Worm (Caenorhabditis elegans) whole organism, L4/young adult: ENCODE results near the gene F21D12.2.

ENCODE experiments used
- dao-5 ChIP-seq: sonication (generic microtip); optimal IDR thresholded peaks from 2 replicates; lab custom pipeline; 2016; ENCODE audit warnings: missing genotype, missing genetic modification characterization, moderate library complexity, missing compliant biosample characterization
- him-1 ChIP-seq: sonication (generic microtip); optimal IDR thresholded peaks from 2 replicates; lab custom pipeline; 2016; ENCODE audit warnings: missing genotype, missing genetic modification reagents, missing genetic modification characterization, missing compliant biosample characterization

ce11 chrII:7363990-7364455 is 46.5 kb downstream of the F21D12.2 start, which contains the start of gene msra-1:
- TF ChIP-seq dao-5 (tag; lab: Kevin White, UChicago) (no peak), him-1 (tag; lab: Kevin White, UChicago) (no peak)
